Fruit fly (Drosophila melanogaster) whole organism, embryonic: ENCODE results near the gene Mer.
A peak's percentile ranks its signal among the peaks of the same experiment; 100 is the strongest.

Source experiments
- Adf1 ChIP-seq: fragments of 200-800 bp; sonication (Bioruptor generic); IDR thresholded peaks from 2 replicates; pipeline ENCODE4 v1.3.6; 2022; ENCODE audit warnings: missing biosample characterization, missing genetic modification characterization
- Awh ChIP-seq: fragments of 200-800 bp; sonication (Bioruptor generic); IDR thresholded peaks from 2 replicates; pipeline ENCODE4, ENCODE4 v1.3.6; 2022; ENCODE audit warnings: missing biosample characterization, missing genetic modification characterization
- CG10543 ChIP-seq: fragments of 200-800 bp; sonication (Bioruptor generic); optimal IDR thresholded peaks from 3 replicates; lab custom pipeline; 2017; ENCODE audit warnings: missing biosample characterization, mild to moderate bottlenecking, missing genetic modification characterization, moderate library complexity
- CG12744 ChIP-seq: fragments of 200-800 bp; sonication (Bioruptor generic); optimal IDR thresholded peaks from 2 replicates; lab custom pipeline; 2016; ENCODE audit warnings: missing biosample characterization, missing genetic modification characterization
- CG12942 ChIP-seq: fragments of 200-800 bp; sonication (Bioruptor generic); optimal IDR thresholded peaks from 3 replicates; lab custom pipeline; 2016; ENCODE audit warnings: missing biosample characterization, missing genetic modification characterization
- CG13296 ChIP-seq: fragments of 200-800 bp; sonication (Bioruptor generic); optimal IDR thresholded peaks from 3 replicates; lab custom pipeline; 2018; ENCODE audit warnings: missing biosample characterization, mild to moderate bottlenecking, missing genetic modification characterization
- CG15011 ChIP-seq: fragments of 200-800 bp; sonication (Bioruptor generic); optimal IDR thresholded peaks from 3 replicates; lab custom pipeline; 2018; ENCODE audit warnings: missing biosample characterization, mild to moderate bottlenecking, missing genetic modification characterization
- CG18619 ChIP-seq: fragments of 200-800 bp; sonication (Bioruptor generic); optimal IDR thresholded peaks from 3 replicates; lab custom pipeline; 2017; ENCODE audit warnings: missing biosample characterization, mild to moderate bottlenecking, missing genetic modification characterization
- CG2120 ChIP-seq: fragments of 200-800 bp; sonication (Bioruptor generic); optimal IDR thresholded peaks from 3 replicates; lab custom pipeline; 2016; ENCODE audit warnings: missing biosample characterization, missing genetic modification characterization
- CG2199 ChIP-seq: fragments of 200-800 bp; sonication (Bioruptor generic); IDR thresholded peaks from 3 replicates; pipeline ENCODE4 v1.3.6; 2022; ENCODE audit warnings: missing biosample characterization, missing genetic modification characterization
- CG30020 ChIP-seq: fragments of 200-800 bp; optimal IDR thresholded peaks from 2 replicates; lab custom pipeline; 2019; ENCODE audit warnings: missing biosample characterization, mild to moderate bottlenecking, missing genetic modification characterization, moderate library complexity
- CG31388 ChIP-seq: fragments of 200-800 bp; sonication (Bioruptor generic); optimal IDR thresholded peaks from 2 replicates; lab custom pipeline; 2016; ENCODE audit warnings: missing biosample characterization, missing genetic modification characterization
- CG32532 ChIP-seq: fragments of 200-800 bp; sonication (Bioruptor generic); IDR thresholded peaks from 2 replicates; pipeline ENCODE4 v1.3.6; 2022; ENCODE audit warnings: missing biosample characterization, missing genetic modification characterization
- CG33557 ChIP-seq: fragments of 200-800 bp; sonication (Bioruptor generic); optimal IDR thresholded peaks from 2 replicates; lab custom pipeline; 2019; ENCODE audit warnings: missing biosample characterization, mild to moderate bottlenecking, missing genetic modification characterization, moderate library complexity
- CG4282 ChIP-seq: fragments of 200-800 bp; sonication (Bioruptor generic); optimal IDR thresholded peaks from 2 replicates; lab custom pipeline; 2016; ENCODE audit warnings: missing biosample characterization, missing genetic modification characterization
- CG4360 ChIP-seq: fragments of 200-800 bp; sonication (Bioruptor generic); IDR thresholded peaks from 2 replicates; pipeline ENCODE4 v1.3.6; 2022; ENCODE audit warnings: missing biosample characterization, missing genetic modification characterization
- CG6272 ChIP-seq: fragments of 200-800 bp; sonication (Bioruptor generic); IDR thresholded peaks from 2 replicates; pipeline ENCODE4 v1.3.6; 2022; ENCODE audit warnings: missing biosample characterization, missing genetic modification characterization
- CG8290 ChIP-seq, 3 experiments: fragments of 200-800 bp; sonication (Bioruptor generic); optimal IDR thresholded peaks; 2 replicates each; lab custom pipeline; 2016 to 2019; ENCODE audit warnings: missing biosample characterization in 3 of 3, missing genetic modification characterization in 3 of 3, mild to moderate bottlenecking in 2 of 3, moderate library complexity in 1 of 3
- Dek ChIP-seq: fragments of 200-800 bp; sonication (Bioruptor generic); optimal IDR thresholded peaks from 3 replicates; lab custom pipeline; 2019; ENCODE audit warnings: missing biosample characterization, mild to moderate bottlenecking, missing genetic modification characterization, moderate library complexity
- Dll ChIP-seq: fragments of 200-800 bp; sonication (Bioruptor generic); IDR thresholded peaks from 4 replicates; pipeline ENCODE4 v1.3.6; 2022; ENCODE audit warnings: missing biosample characterization, missing genetic modification characterization; ENCODE audit not compliant: partially characterized antibody
- Elba2 ChIP-seq: fragments of 200-800 bp; sonication (Bioruptor generic); optimal IDR thresholded peaks from 3 replicates; lab custom pipeline; 2016; ENCODE audit warnings: missing biosample characterization, missing genetic modification characterization
- Ets65A ChIP-seq: fragments of 200-800 bp; sonication (Bioruptor generic); peaks from one replicate; lab custom pipeline; 2016; ENCODE audit warnings: missing biosample characterization, missing genetic modification characterization
- HLH54F ChIP-seq: fragments of 200-800 bp; sonication (Bioruptor generic); optimal IDR thresholded peaks from 3 replicates; lab custom pipeline; 2016; ENCODE audit warnings: missing biosample characterization, missing genetic modification characterization
- Hmx ChIP-seq: fragments of 200-800 bp; sonication (Bioruptor generic); optimal IDR thresholded peaks from 2 replicates; lab custom pipeline; 2016; ENCODE audit warnings: missing biosample characterization, missing genetic modification characterization
- Hr3 ChIP-seq: fragments of 200-800 bp; sonication (Bioruptor generic); optimal IDR thresholded peaks from 3 replicates; lab custom pipeline; 2016; ENCODE audit warnings: missing biosample characterization, missing genetic modification characterization
- MESR4 ChIP-seq: fragments of 200-800 bp; sonication (Bioruptor generic); optimal IDR thresholded peaks from 2 replicates; lab custom pipeline; 2018; ENCODE audit warnings: missing biosample characterization, mild to moderate bottlenecking, missing genetic modification characterization, moderate library complexity
- Meics ChIP-seq: fragments of 200-800 bp; sonication (Bioruptor generic); optimal IDR thresholded peaks from 2 replicates; lab custom pipeline; 2017; ENCODE audit warnings: missing biosample characterization, mild to moderate bottlenecking, missing genetic modification characterization
- Nf-YA ChIP-seq: fragments of 200-800 bp; sonication (Bioruptor generic); IDR thresholded peaks from 2 replicates; pipeline ENCODE4 v1.3.6; 2022; ENCODE audit warnings: missing biosample characterization, missing genetic modification characterization
- Nf-YB ChIP-seq: fragments of 200-800 bp; sonication (Bioruptor generic); optimal IDR thresholded peaks from 3 replicates; lab custom pipeline; 2019; ENCODE audit warnings: missing biosample characterization, mild to moderate bottlenecking, missing genetic modification characterization, moderate library complexity
- Ravus ChIP-seq: fragments of 200-800 bp; sonication (Bioruptor generic); IDR thresholded peaks from 2 replicates; pipeline ENCODE4 v1.3.6; 2022; ENCODE audit warnings: missing biosample characterization, missing genetic modification characterization
- Trl ChIP-seq, 3 experiments: fragments of >200 bp in 2 of 3; fragments of 200-800 bp in 1 of 3; sonication (Bioruptor generic) in 1 of 3; optimal IDR thresholded peaks; 2 replicates in 1 of 3; 3 replicates in 2 of 3; lab custom pipeline; 2016 to 2017; ENCODE audit warnings: missing biosample characterization in 1 of 3, missing genetic modification characterization in 1 of 3
- Xrp1 ChIP-seq: fragments of 200-800 bp; sonication (Bioruptor generic); IDR thresholded peaks from 2 replicates; pipeline ENCODE4 v1.3.6; 2022; ENCODE audit warnings: missing biosample characterization, missing genetic modification characterization
- chm ChIP-seq: fragments of 200-800 bp; sonication (Bioruptor generic); IDR thresholded peaks from 2 replicates; pipeline ENCODE4 v1.3.6; 2022; ENCODE audit warnings: missing biosample characterization, missing genetic modification characterization
- cwo ChIP-seq: fragments of 200-800 bp; sonication (Bioruptor generic); optimal IDR thresholded peaks from 3 replicates; lab custom pipeline; 2017; ENCODE audit warnings: missing biosample characterization, missing genetic modification characterization, mild to moderate bottlenecking, moderate library complexity, missing genetic modification reagents
- esg ChIP-seq: fragments of 200-800 bp; sonication (Bioruptor generic); conservative IDR thresholded peaks from 2 replicates; pipeline ENCODE4 v1.3.6; 2022; ENCODE audit warnings: missing biosample characterization, missing genetic modification characterization
- ewg ChIP-seq: fragments of 200-800 bp; sonication (Bioruptor generic); optimal IDR thresholded peaks from 3 replicates; lab custom pipeline; 2017; ENCODE audit warnings: mild to moderate bottlenecking, missing biosample characterization, missing genetic modification reagents, missing genetic modification characterization
- gfzf ChIP-seq: fragments of 200-800 bp; sonication (Bioruptor generic); optimal IDR thresholded peaks from 2 replicates; lab custom pipeline; 2016; ENCODE audit warnings: missing biosample characterization, mild to moderate bottlenecking, missing genetic modification characterization, moderate library complexity
- gsb ChIP-seq: fragments of 200-800 bp; sonication (Bioruptor generic); IDR thresholded peaks from 2 replicates; pipeline ENCODE4 v1.3.6; 2022; ENCODE audit warnings: missing biosample characterization, missing genetic modification characterization
- insv ChIP-seq, 2 experiments: fragments of 200-800 bp; sonication (Bioruptor generic); optimal IDR thresholded peaks; 3 replicates each; lab custom pipeline; 2016 to 2018; ENCODE audit warnings: missing biosample characterization in 2 of 2, missing genetic modification characterization in 2 of 2
- kni ChIP-seq: fragments of 200-800 bp; sonication (Bioruptor generic); optimal IDR thresholded peaks from 3 replicates; lab custom pipeline; 2017; ENCODE audit warnings: mild to moderate bottlenecking, missing biosample characterization, missing genetic modification reagents, missing genetic modification characterization
- nom ChIP-seq: fragments of 200-800 bp; sonication (Bioruptor generic); optimal IDR thresholded peaks from 2 replicates; lab custom pipeline; 2017; ENCODE audit warnings: missing biosample characterization, missing genetic modification characterization, mild to moderate bottlenecking, moderate library complexity, missing genetic modification reagents
- pan ChIP-seq, 4 experiments: fragments of >200 bp in 3 of 4; fragments of 200-800 bp in 1 of 4; sonication (Bioruptor generic) in 1 of 4; optimal IDR thresholded peaks in 3 of 4; IDR thresholded peaks in 1 of 4; 2 replicates each; pipeline versions ENCODE4 v1.3.6 to Lab custom; 2017 to 2022; ENCODE audit warnings: missing biosample characterization in 2 of 4, missing genetic modification characterization in 2 of 4, mixed read lengths in 1 of 4
- pfk ChIP-seq: fragments of 200-800 bp; sonication (Bioruptor generic); optimal IDR thresholded peaks from 2 replicates; lab custom pipeline; 2018; ENCODE audit warnings: missing biosample characterization, mild to moderate bottlenecking, missing genetic modification characterization, moderate library complexity
- row ChIP-seq: fragments of 200-800 bp; sonication (Bioruptor generic); IDR thresholded peaks from 3 replicates; pipeline ENCODE4 v1.3.6; 2022; ENCODE audit warnings: missing biosample characterization, missing genetic modification characterization
- shn ChIP-seq: fragments of 200-800 bp; sonication (Bioruptor generic); optimal IDR thresholded peaks from 3 replicates; lab custom pipeline; 2016; ENCODE audit warnings: missing biosample characterization, missing genetic modification characterization
- slp2 ChIP-seq: fragments of 200-800 bp; sonication (Bioruptor generic); optimal IDR thresholded peaks from 2 replicates; lab custom pipeline; 2016; ENCODE audit warnings: missing biosample characterization, missing genetic modification characterization
- toy ChIP-seq: fragments of 200-800 bp; sonication (Bioruptor generic); IDR thresholded peaks from 2 replicates; pipeline ENCODE4 v1.3.6; 2022; ENCODE audit warnings: missing biosample characterization, missing genetic modification characterization
- yki ChIP-seq: fragments of >200 bp; optimal IDR thresholded peaks from 3 replicates; lab custom pipeline; 2018

Mer gene

dm6 chrX:19683040-19683875 lies 10.0 kb downstream of the Mer start, which contains the start of the genes dome and Ubqn (continued):
- TF ChIP-seq CG6272 (GFP tag; lab: Robert Waterston, UW) = 0 out of 2 replicates have a peak, but pooled peaks have one; percentile 14
- no peak for TF ChIP-seq slp2
- TF ChIP-seq CG8290 (GFP tag; optimal IDR thresholded peaks at IDR 0.05; lab: Kevin White, UChicago) = peak; percentile 53
- TF ChIP-seq CG8290 (tag; optimal IDR thresholded peaks at IDR 0.05; lab: Kevin White, UChicago) = peak in 1 of 2 experiments; percentile 64
- no peak for TF ChIP-seq pfk
- peak; percentile 4 for TF ChIP-seq Nf-YB (GFP tag; lab: Kevin White, UChicago)
- TF ChIP-seq toy (GFP tag; lab: Robert Waterston, UW) = no peak
- peak; percentile 39 for TF ChIP-seq CG2120 (GFP tag; lab: Kevin White, UChicago)
- TF ChIP-seq CG4282 (GFP tag; lab: Kevin White, UChicago) = no peak
- TF ChIP-seq insv (GFP tag; optimal IDR thresholded peaks at IDR 0.05; lab: Kevin White, UChicago) = no peak
- no peak for TF ChIP-seq Elba2 (GFP tag; lab: Kevin White, UChicago)
- no peak for TF ChIP-seq CG15011 (GFP tag; lab: Kevin White, UChicago)
- peak; percentile 34 for TF ChIP-seq kni (GFP tag; lab: Kevin White, UChicago)
- no peak for TF ChIP-seq CG33557 (GFP tag; lab: Kevin White, UChicago)
- peak; percentile 28; the same call in 1 of the 2 replicates for TF ChIP-seq Adf1 (GFP tag; lab: Robert Waterston, UW)
- peak; percentile 92 for TF ChIP-seq yki
- no peak for TF ChIP-seq Hmx
- TF ChIP-seq Dll = peak; percentile 93
- TF ChIP-seq Dek = no peak
- TF ChIP-seq HLH54F (GFP tag; lab: Kevin White, UChicago) = no peak
- TF ChIP-seq chm = peak; percentile 24; the same call in 1 of the 2 replicates
- TF ChIP-seq CG4360 (GFP tag; lab: Robert Waterston, UW) = no peak
- no peak for TF ChIP-seq CG12942
- TF ChIP-seq Hr3 (GFP tag; lab: Kevin White, UChicago) = no peak
- TF ChIP-seq CG10543 (GFP tag; lab: Kevin White, UChicago) = peak; percentile 77
- peak; percentile 74 for TF ChIP-seq MESR4 (GFP tag; lab: Kevin White, UChicago)
- no peak for TF ChIP-seq cwo
- TF ChIP-seq ewg (GFP tag; lab: Kevin White, UChicago) = peak; percentile 27
- no peak for TF ChIP-seq Xrp1 (GFP tag; lab: Robert Waterston, UW)
- TF ChIP-seq nom (GFP tag; lab: Kevin White, UChicago) = peak; percentile 77
- TF ChIP-seq CG32532 (GFP tag; lab: Robert Waterston, UW) = peak; percentile 60; the same call in 1 of the 2 replicates
- no peak for TF ChIP-seq CG31388 (GFP tag; lab: Kevin White, UChicago)
- no peak for TF ChIP-seq Ets65A (GFP tag; lab: Kevin White, UChicago)
- peak; percentile 56 for TF ChIP-seq row (GFP tag; lab: Robert Waterston, UW)
- no peak for TF ChIP-seq CG2199 (GFP tag; lab: Robert Waterston, UW)
- peak; percentile 63 for TF ChIP-seq CG30020
- no peak for TF ChIP-seq Ravus
- peak; percentile 74 for TF ChIP-seq gfzf (GFP tag; lab: Kevin White, UChicago)
- no peak for TF ChIP-seq pan (optimal IDR thresholded peaks at IDR 0.05; lab: Kevin White, UChicago)
- no peak for TF ChIP-seq pan (GFP tag; optimal IDR thresholded peaks at IDR 0.05 in 1 of 2, IDR thresholded peaks at IDR 0.05 in 1 of 2)
- no peak for TF ChIP-seq Awh (GFP tag; lab: Robert Waterston, UW)
- TF ChIP-seq gsb = no peak
- TF ChIP-seq CG13296 (GFP tag; lab: Kevin White, UChicago) = peak; percentile 23
- TF ChIP-seq Nf-YA (GFP tag; lab: Robert Waterston, UW) = no peak
- TF ChIP-seq Meics = peak; percentile 36
- no peak for TF ChIP-seq shn (GFP tag; lab: Kevin White, UChicago)
- no peak for TF ChIP-seq esg (GFP tag; lab: Robert Waterston, UW)
- no peak for TF ChIP-seq CG18619 (GFP tag; lab: Kevin White, UChicago)
- TF ChIP-seq CG12744 (GFP tag; lab: Kevin White, UChicago) = no peak
- peak; percentile 98 for TF ChIP-seq Trl (optimal IDR thresholded peaks at IDR 0.05; lab: Kevin White, UChicago)
- peak; percentile 22 for TF ChIP-seq Trl (GFP tag; optimal IDR thresholded peaks at IDR 0.05; lab: Kevin White, UChicago)
